Fruit fly (Drosophila melanogaster) whole organism, larva: Measurements from ENCODE around the gene CG7031.

Source experiments
- noc ChIP-seq: fragments of 200-800 bp; sonication (Bioruptor generic); optimal IDR thresholded peaks from 3 replicates; lab custom pipeline; 2019; ENCODE audit warnings: missing biosample characterization, mild to moderate bottlenecking, missing genetic modification characterization, moderate library complexity

Gene CG7031

DNA sequence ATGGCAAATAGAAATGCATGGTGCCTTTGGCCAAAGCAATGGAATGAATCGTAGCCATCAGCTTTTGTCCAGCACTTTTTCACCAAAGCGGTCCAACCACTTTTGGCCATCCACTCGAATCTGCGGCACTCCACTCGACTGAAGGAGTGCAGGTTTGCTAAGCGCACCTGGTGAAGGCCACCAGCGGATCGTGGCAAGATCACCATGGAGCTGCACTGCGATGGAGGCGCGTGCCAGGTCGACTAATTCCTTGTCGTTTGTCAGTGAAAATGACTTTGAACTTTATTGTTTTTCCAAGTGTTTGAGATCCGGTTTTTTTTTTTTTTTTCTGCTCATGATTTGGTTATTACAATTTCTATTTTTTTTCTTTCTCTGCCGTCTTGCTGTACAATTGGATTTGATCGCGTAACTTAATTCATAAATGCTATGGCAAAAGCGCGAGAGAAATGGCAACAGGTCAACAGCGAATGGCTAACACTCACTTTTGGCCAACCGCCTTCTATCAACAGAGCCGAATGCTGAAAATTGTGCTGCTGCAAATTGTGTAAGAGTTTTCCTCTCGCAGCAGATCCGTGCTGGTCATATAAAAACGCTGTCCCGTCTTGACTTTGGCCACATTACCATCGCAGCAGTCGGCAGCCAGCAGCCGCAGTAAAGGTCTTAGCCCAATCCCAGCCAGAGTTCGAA, at the start of gene CG7031:
CG7031 (plus strand) TSS at position 637 of the 687 bp plus-strand sequence.
- no peak for TF ChIP-seq noc (tag; lab: Kevin White, UChicago)

DNA sequence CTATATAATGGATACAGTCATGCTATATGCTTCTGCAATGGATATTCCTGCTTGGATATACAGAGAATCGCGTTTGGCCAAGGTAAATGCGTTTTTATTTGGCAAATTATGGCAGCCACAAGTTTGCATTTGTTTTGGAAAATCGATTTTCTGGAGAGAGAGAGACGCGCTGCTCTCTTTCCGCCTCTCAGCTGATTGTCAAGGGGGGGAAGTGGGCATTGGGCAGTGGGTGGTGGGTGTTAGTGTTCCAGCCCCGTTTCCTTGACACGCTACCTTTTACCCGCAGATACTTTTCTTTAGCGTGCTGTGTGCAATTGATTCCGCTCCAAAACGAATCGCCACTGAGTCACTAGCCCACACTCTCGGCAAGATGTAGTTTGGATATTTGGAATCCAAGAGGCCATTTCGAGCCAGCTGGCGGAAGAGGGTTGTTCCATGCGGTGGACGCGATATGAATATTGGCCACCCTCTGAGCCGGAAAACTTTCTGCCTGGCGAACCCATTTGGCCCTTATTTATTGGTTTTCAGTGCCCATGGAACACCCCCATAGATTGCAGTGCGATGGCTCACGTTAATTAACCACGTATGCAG, 48.8 kb upstream of the CG7031 start:
- TF ChIP-seq noc (tag; lab: Kevin White, UChicago), result no peak

DNA sequence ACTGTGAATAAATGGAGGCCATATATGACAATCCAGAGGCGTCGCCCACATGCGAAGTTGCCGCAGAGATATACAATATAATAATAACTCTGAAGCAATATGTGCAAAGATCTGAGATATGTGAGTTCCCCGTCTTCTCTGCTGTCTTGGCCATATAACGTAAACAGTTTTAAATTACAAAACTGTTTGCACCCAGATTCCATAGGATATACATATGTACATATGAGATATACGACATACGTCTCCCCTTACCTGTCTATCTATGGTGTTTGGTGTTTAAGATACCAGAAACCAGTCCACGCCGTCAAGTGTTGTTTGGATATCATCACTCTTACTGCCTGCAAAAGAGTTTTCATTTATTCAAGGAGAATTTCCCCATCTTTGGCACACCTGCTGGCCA, 47.8 kb upstream of the CG7031 start:
- no peak for TF ChIP-seq noc (tag; lab: Kevin White, UChicago)

DNA sequence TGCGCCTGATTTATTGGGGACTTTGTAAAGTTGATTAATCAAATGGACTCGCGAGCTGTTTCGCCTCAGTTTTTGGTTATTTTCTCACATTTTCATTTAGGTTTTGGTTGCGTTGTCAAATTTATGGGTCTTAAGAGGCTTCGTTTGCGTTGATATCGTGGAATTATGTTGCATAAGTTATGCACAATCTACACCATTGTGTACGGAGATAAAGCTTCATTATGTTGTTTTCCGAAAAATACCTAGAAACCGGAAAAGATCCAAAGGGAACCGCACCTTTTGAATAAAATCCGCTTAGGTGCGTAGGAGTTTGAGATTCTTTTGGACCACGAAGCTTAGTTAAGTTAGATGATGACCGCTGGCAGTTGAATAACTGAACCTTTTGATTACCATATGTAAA, 47.0 kb upstream of the CG7031 start:
- no peak for TF ChIP-seq noc (tag; lab: Kevin White, UChicago)

DNA sequence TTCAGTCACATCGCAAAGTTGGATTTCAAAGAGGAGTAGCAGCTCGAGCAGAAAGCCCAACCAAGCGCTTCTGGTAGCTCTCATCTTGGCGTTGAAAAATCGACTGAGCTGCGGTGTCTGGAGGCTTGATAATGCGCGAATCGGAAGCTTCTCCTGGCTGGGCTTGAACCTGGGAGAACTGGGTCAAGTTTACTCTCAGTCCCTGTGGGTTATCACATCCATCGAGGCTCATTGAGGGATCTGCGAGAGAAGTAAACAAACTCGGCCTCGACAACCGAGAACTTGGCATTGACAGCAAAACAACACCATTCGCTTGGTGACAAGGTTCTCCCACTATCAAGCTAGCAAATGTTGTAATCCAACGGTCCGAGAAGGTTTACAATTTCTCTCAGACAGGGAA, 43.1 kb upstream of the CG7031 start, which contains the start of gene Nepl13:
Nepl13 (minus strand) TSS at position 89 of the 400 bp plus-strand sequence.
- no peak for TF ChIP-seq noc (tag; lab: Kevin White, UChicago)

DNA sequence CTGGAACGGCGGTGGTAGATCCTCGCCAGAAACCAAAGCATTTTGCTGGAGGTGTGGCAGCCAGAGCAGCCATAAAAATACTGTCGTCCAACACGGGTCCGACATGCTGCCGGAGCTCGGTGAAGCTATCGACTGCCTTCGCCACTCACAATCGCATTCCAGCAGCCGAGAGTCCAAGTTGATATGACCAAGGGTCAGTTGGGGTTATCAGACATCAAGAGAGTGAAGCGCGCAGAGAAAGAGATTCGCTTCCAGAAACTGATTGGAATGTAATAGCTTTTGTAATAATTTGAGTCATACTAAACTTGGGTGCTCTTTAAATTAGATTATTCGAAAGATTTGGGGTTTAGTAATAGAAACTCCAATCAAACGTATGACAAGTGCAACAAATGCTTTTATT, 40.5 kb upstream of the CG7031 start, which contains the start of gene Nepl14:
Nepl14 (minus strand) TSS at position 125 of the 400 bp plus-strand sequence.
- no peak for TF ChIP-seq noc (tag; lab: Kevin White, UChicago)

DNA sequence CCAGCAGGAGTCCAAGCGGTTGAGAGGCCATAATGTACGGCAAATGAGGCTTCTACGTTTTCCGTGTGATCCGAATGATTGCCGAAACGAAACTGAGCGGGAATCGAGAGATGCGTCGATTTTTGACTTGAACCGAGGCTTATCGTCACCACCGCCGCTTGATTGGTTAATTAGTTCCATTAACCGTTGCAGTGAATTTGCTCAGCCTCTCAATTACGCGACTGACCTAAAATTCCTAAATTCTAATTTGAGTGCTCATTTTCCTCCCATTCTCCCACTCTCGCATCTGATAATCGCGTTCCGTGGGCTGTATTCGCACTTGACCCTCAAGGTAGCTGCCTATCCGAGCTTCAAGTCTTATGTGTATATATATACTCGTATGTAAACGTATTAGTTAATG, 38.0 kb upstream of the CG7031 start, which contains the start of gene Nepl15:
Nepl15 (minus strand) TSS at position 101 of the 400 bp plus-strand sequence.
- no peak for TF ChIP-seq noc (tag; lab: Kevin White, UChicago)

DNA sequence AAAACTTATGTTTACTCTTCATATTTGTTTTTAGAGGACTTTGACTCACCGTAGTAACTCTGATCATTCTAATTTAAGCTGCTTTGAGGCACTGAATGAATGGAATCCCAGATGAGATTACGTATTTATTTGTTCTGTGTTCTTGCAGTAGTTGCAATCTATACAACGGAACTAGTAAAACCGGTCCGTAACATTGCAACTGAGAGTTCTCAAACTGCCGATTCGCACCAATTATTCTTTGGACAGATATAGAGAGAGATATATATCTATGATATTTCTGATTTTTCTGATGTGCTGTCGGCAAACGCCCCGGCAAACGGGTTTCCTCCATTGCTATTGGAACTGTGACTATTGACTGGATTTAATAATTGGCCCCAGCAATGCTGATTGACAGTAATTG, 36.5 kb upstream of the CG7031 start, which contains the start of gene CG13841:
CG13841 (minus strand) TSS at position 101 of the 400 bp plus-strand sequence.
- no peak for TF ChIP-seq noc (tag; lab: Kevin White, UChicago)

DNA sequence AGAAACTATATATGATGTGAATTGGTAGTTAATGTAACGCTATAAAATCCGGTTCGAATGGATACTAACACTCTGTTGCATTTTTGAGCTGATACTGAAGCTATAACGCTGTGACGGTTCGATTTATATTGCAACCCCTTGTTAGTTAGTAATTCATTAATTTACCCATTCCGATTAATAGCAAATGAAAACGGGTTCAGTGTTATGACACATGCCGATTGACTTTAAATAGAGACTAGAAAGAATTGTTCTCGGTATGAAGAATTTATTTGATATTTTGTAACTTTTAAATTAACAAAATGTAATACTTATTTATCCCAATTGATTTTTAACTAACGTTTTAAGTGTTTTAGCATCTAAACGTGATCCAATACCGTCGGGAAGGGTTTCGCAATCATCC, 35.5 kb upstream of the CG7031 start, which contains the start of gene CG43091:
CG43091 (minus strand) TSS at position 101 of the 400 bp plus-strand sequence.
- no peak for TF ChIP-seq noc (tag; lab: Kevin White, UChicago)

DNA sequence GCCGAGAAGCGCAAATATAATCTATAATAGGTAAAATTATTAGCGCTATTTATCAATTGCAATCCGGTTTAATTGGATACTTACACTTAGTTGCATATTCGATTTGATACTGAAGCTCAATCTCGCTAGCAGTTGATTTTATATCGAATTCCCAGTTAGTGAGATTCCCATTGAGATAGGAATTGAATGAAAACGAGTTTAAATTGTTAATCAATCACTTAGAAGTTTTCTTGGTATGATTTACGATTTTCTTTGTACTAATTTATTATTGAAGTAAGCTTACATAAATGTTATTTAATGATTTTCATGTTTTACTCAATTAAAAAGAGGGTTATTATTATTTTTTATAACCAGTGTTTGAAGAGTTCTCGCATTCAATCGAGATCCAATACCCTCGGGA, 34.5 kb upstream of the CG7031 start, which contains the start of gene CG43092:
CG43092 (minus strand) TSS at position 101 of the 400 bp plus-strand sequence.
- no peak for TF ChIP-seq noc (tag; lab: Kevin White, UChicago)

DNA sequence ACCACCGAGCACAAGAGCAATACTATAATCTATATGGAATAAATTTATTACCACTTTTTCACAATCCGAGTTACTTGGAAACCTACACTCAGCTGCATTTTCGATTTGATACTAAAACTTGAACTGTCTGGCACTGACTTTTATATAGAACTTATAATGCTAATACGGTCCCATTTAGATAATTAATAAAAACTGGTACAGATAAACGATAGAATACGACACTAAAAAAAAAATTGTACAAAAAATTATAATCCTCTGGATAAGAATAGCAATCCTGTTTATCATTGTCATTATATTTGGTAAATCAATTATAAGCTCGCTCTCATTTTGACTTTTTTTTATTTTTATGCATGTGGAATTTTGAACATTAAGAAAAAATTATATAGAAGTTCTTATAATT, 33.9 kb upstream of the CG7031 start, which contains the start of gene CG43093:
CG43093 (minus strand) TSS at position 101 of the 400 bp plus-strand sequence.
- no peak for TF ChIP-seq noc (tag; lab: Kevin White, UChicago)

DNA sequence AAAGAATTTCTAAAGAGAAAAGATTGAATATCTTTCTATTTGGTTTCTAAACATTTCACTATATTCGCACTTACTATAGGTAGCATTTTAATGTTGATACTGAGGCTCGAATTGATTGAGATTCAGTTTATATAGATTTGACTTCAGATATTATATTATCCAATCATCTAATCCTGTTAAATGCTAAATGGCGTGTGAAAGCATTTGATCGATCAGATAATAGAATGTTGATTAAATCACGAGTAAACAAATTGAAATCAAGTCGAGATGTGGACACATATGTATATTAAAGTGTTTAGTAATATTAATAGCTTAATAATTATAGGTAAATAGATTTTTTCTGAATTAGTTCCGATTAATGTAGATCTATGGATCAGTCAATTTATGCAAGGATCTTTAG, 33.2 kb upstream of the CG7031 start, which contains the start of gene CG43094:
CG43094 (minus strand) TSS at position 101 of the 400 bp plus-strand sequence.
- no peak for TF ChIP-seq noc (tag; lab: Kevin White, UChicago)

DNA sequence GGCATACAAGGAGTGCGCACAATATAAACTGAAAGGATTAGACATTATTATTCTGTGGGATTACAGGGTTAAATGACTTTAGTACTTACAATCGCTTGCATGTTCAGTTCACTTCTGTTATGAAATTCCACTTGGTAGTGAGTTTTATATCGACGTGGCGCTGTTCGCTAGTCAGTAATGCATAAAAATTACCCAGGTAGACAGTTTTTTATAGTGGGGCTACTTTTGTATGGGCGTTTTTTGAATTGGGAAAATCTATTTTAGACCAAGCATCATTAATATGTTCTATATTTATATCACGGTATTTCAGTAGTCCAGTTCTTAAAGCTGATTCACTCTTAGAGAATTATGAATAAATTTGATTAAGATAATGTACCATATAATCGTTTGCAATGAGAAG, 32.4 kb upstream of the CG7031 start, which contains the start of gene CG43095:
CG43095 (minus strand) TSS at position 101 of the 400 bp plus-strand sequence.
- no peak for TF ChIP-seq noc (tag; lab: Kevin White, UChicago)

DNA sequence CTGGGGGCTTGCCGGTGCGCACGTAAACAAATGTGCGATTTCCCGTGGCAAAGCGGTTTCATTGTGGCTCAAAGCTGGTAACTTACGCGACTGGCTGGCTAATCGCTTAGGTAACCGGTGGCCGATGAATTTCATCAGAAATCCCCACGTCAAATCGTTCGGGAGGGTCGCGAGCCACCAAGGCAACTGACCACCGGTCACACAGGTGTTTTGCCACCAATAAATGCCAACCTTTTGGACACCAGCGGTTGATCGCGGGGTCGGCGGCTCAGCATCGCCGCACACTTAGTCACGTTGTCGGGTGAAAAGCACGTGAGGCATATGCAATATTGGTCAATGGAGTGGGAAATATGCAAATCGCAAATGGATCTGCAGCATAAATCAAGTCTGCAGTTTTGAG, 27.6 kb upstream of the CG7031 start:
- TF ChIP-seq noc (tag; lab: Kevin White, UChicago), result no peak

DNA sequence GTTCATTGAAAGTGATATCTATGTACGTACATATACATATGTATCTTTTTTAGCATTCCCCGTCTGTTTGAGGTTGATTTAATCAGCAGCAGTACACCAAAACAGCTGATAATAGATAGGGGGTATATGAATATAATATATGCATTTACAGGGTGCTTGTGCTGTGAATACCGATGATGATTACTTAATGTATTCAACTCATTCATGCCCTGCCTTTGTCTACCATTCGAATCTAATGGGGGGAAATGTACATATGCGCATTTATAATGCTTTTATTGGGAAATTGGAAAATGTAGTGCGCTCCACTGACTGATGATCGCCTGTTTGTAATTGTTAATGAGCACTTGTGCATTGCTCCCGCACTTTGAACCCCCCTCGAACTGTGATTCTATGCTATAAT, 24.0 kb upstream of the CG7031 start:
- TF ChIP-seq noc (tag; lab: Kevin White, UChicago), result no peak

DNA sequence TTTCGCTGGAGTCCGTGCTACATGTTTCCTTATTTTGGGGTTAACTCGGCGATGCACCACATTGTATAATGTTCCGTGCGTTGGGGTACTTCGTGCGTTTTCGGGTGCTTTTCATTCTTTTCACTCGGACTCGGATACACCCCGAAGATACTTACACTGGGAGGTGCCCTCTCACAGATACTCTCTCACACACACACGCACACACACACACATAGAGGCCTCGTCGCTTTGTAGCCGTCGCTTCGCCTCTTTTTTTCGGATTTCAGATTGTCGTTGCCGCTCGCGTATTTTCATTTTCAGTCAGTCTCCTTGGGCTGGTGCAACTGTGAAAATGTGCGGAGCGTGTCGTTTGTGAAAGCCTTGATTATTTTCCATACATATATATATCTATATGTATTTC, 22.7 kb upstream of the CG7031 start:
- peak; percentile 23 for TF ChIP-seq noc (tag; lab: Kevin White, UChicago)
